Fruit fly (Drosophila melanogaster) whole organism, embryonic: ENCODE data around the gene ana1.

ENCODE experiments used
- BEAF-32 ChIP-seq: fragments of 200-800 bp; sonication (Bioruptor generic); optimal IDR thresholded peaks from 3 replicates; lab custom pipeline; 2017; ENCODE audit warnings: missing biosample characterization, missing genetic modification characterization, mild to moderate bottlenecking, moderate library complexity, missing genetic modification reagents
- Bgb ChIP-seq: fragments of 200-800 bp; sonication (Bioruptor generic); IDR thresholded peaks from 2 replicates; pipeline ENCODE4 v1.3.6; 2022; ENCODE audit warnings: missing biosample characterization, missing genetic modification characterization; ENCODE audit not compliant: partially characterized antibody
- CG10462 ChIP-seq: fragments of 200-800 bp; sonication (Bioruptor generic); optimal IDR thresholded peaks from 2 replicates; lab custom pipeline; 2016; ENCODE audit warnings: missing biosample characterization, missing genetic modification characterization
- CG11504 ChIP-seq: fragments of 200-800 bp; sonication (Bioruptor generic); optimal IDR thresholded peaks from 3 replicates; lab custom pipeline; 2019; ENCODE audit warnings: missing biosample characterization, mild to moderate bottlenecking, missing genetic modification characterization, moderate library complexity
- CG11560 ChIP-seq: fragments of 200-800 bp; sonication (Bioruptor generic); IDR thresholded peaks from 3 replicates; pipeline ENCODE4 v1.3.6; 2022; ENCODE audit warnings: missing biosample characterization, missing genetic modification characterization
- CG11695 ChIP-seq: fragments of 200-800 bp; sonication (Bioruptor generic); IDR thresholded peaks from 3 replicates; pipeline ENCODE4 v1.3.6; 2022; ENCODE audit warnings: missing biosample characterization, missing genetic modification characterization
- CG12744 ChIP-seq: fragments of 200-800 bp; sonication (Bioruptor generic); optimal IDR thresholded peaks from 2 replicates; lab custom pipeline; 2016; ENCODE audit warnings: missing biosample characterization, missing genetic modification characterization
- CG13775 ChIP-seq: fragments of 200-800 bp; sonication (Bioruptor generic); optimal IDR thresholded peaks from 3 replicates; lab custom pipeline; 2017; ENCODE audit warnings: missing biosample characterization, mild to moderate bottlenecking, missing genetic modification characterization
- CG14667 ChIP-seq: fragments of 200-800 bp; sonication (Bioruptor generic); IDR thresholded peaks from 2 replicates; pipeline ENCODE4 v1.3.6; 2022; ENCODE audit warnings: missing biosample characterization, missing genetic modification characterization
- CG15479 ChIP-seq: fragments of 200-800 bp; sonication (Bioruptor generic); optimal IDR thresholded peaks from 3 replicates; lab custom pipeline; 2019; ENCODE audit warnings: missing biosample characterization, mild to moderate bottlenecking, missing genetic modification characterization, moderate library complexity
- CG16813 ChIP-seq: fragments of 200-800 bp; sonication (Bioruptor generic); IDR thresholded peaks from 3 replicates; pipeline ENCODE4 v1.3.6; 2022; ENCODE audit warnings: missing biosample characterization, missing genetic modification characterization; ENCODE audit not compliant: partially characterized antibody
- CG30431 ChIP-seq: fragments of 200-800 bp; sonication (Bioruptor generic); optimal IDR thresholded peaks from 2 replicates; lab custom pipeline; 2017; ENCODE audit warnings: missing biosample characterization, missing genetic modification characterization
- CG43689 ChIP-seq: fragments of 200-800 bp; sonication (Bioruptor generic); IDR thresholded peaks from 2 replicates; pipeline ENCODE4 v1.3.6; 2022; ENCODE audit warnings: missing biosample characterization, missing genetic modification characterization
- CG4404 ChIP-seq: fragments of 200-800 bp; sonication (Bioruptor generic); IDR thresholded peaks from 2 replicates; pipeline ENCODE4 v1.3.6; 2022; ENCODE audit warnings: missing biosample characterization, missing genetic modification characterization
- CG4820 ChIP-seq: fragments of 200-800 bp; sonication (Bioruptor generic); optimal IDR thresholded peaks from 3 replicates; lab custom pipeline; 2016; ENCODE audit warnings: missing biosample characterization, missing genetic modification characterization
- CG6854 ChIP-seq: fragments of 200-800 bp; sonication (Bioruptor generic); optimal IDR thresholded peaks from 3 replicates; lab custom pipeline; 2017; ENCODE audit warnings: missing biosample characterization, mild to moderate bottlenecking, missing genetic modification characterization
- CG9609 ChIP-seq: fragments of 200-800 bp; sonication (Bioruptor generic); optimal IDR thresholded peaks from 3 replicates; lab custom pipeline; 2016; ENCODE audit warnings: missing biosample characterization, missing genetic modification characterization
- CoRest ChIP-seq: fragments of 200-800 bp; sonication (Bioruptor generic); optimal IDR thresholded peaks from 3 replicates; lab custom pipeline; 2018; ENCODE audit warnings: missing biosample characterization, mild to moderate bottlenecking, missing genetic modification characterization, moderate library complexity
- Dek ChIP-seq: fragments of 200-800 bp; sonication (Bioruptor generic); optimal IDR thresholded peaks from 3 replicates; lab custom pipeline; 2019; ENCODE audit warnings: missing biosample characterization, mild to moderate bottlenecking, missing genetic modification characterization, moderate library complexity
- Ets97D ChIP-seq: fragments of 200-800 bp; sonication (Bioruptor generic); optimal IDR thresholded peaks from 3 replicates; lab custom pipeline; 2016; ENCODE audit warnings: missing biosample characterization, missing genetic modification characterization
- Gug ChIP-seq: fragments of 200-800 bp; sonication (Bioruptor generic); IDR thresholded peaks from 4 replicates; pipeline ENCODE4 v1.3.6; 2022; ENCODE audit warnings: missing biosample characterization, missing genetic modification characterization
- Hmr ChIP-seq: fragments of 200-800 bp; sonication (Bioruptor generic); optimal IDR thresholded peaks from 3 replicates; lab custom pipeline; 2017; ENCODE audit warnings: mild to moderate bottlenecking, missing biosample characterization, missing genetic modification reagents, missing genetic modification characterization
- Hr3 ChIP-seq: fragments of 200-800 bp; sonication (Bioruptor generic); optimal IDR thresholded peaks from 3 replicates; lab custom pipeline; 2016; ENCODE audit warnings: missing biosample characterization, missing genetic modification characterization
- MTF-1 ChIP-seq: fragments of 200-800 bp; sonication (Bioruptor generic); optimal IDR thresholded peaks from 2 replicates; lab custom pipeline; 2018; ENCODE audit warnings: missing biosample characterization, mild to moderate bottlenecking, missing genetic modification characterization, borderline replicate concordance
- Max ChIP-seq: fragments of 200-800 bp; sonication (Bioruptor generic); optimal IDR thresholded peaks from 2 replicates; lab custom pipeline; 2016; ENCODE audit warnings: missing biosample characterization, mild to moderate bottlenecking, missing genetic modification characterization
- NK7.1 ChIP-seq: fragments of 200-800 bp; sonication (Bioruptor generic); optimal IDR thresholded peaks from 3 replicates; lab custom pipeline; 2016; ENCODE audit warnings: missing biosample characterization, missing genetic modification characterization
- Nf-YC ChIP-seq: fragments of 200-800 bp; optimal IDR thresholded peaks from 3 replicates; lab custom pipeline; 2019; ENCODE audit warnings: missing biosample characterization, mild to moderate bottlenecking, missing genetic modification characterization, moderate library complexity
- PHDP ChIP-seq: fragments of 200-800 bp; sonication (Bioruptor generic); optimal IDR thresholded peaks from 3 replicates; lab custom pipeline; 2018; ENCODE audit warnings: missing biosample characterization, mild to moderate bottlenecking, missing genetic modification characterization, moderate library complexity
- Rfx ChIP-seq: fragments of 200-800 bp; sonication (Bioruptor generic); IDR thresholded peaks from 2 replicates; pipeline ENCODE4 v1.3.6; 2022; ENCODE audit warnings: missing biosample characterization, missing genetic modification characterization
- Spps ChIP-seq: fragments of 200-800 bp; sonication (Bioruptor generic); optimal IDR thresholded peaks from 2 replicates; lab custom pipeline; 2018; ENCODE audit warnings: missing biosample characterization, mild to moderate bottlenecking, missing genetic modification characterization
- Stat92E ChIP-seq, 3 experiments: fragments of >200 bp in 2 of 3; fragments of 200-800 bp in 1 of 3; sonication (Bioruptor generic) in 1 of 3; optimal IDR thresholded peaks; 2 replicates each; lab custom pipeline; 2017 to 2019; ENCODE audit warnings: missing biosample characterization in 3 of 3, missing genetic modification characterization in 3 of 3, mild to moderate bottlenecking in 1 of 3, moderate library complexity in 1 of 3
- Trl ChIP-seq, 3 experiments: fragments of >200 bp in 2 of 3; fragments of 200-800 bp in 1 of 3; sonication (Bioruptor generic) in 1 of 3; optimal IDR thresholded peaks; 2 replicates in 1 of 3; 3 replicates in 2 of 3; lab custom pipeline; 2016 to 2017; ENCODE audit warnings: missing biosample characterization in 1 of 3, missing genetic modification characterization in 1 of 3
- Xbp1 ChIP-seq: fragments of 200-800 bp; sonication (Bioruptor generic); optimal IDR thresholded peaks from 3 replicates; lab custom pipeline; 2016; ENCODE audit warnings: missing biosample characterization, mild to moderate bottlenecking, missing genetic modification characterization
- ara ChIP-seq: fragments of 200-800 bp; sonication (Bioruptor generic); IDR thresholded peaks from 2 replicates; pipeline ENCODE4 v1.3.6; 2022; ENCODE audit warnings: missing biosample characterization, missing genetic modification characterization
- chif ChIP-seq, 2 experiments: fragments of 200-800 bp; sonication (Bioruptor generic); optimal IDR thresholded peaks; 3 replicates each; lab custom pipeline; 2016; ENCODE audit warnings: missing biosample characterization in 2 of 2, missing genetic modification characterization in 2 of 2
- exex ChIP-seq: fragments of 200-800 bp; sonication (Bioruptor generic); optimal IDR thresholded peaks from 4 replicates; lab custom pipeline; 2018; ENCODE audit warnings: missing biosample characterization, mild to moderate bottlenecking, missing genetic modification characterization, moderate library complexity
- eyg ChIP-seq: fragments of 200-800 bp; sonication (Bioruptor generic); optimal IDR thresholded peaks from 3 replicates; lab custom pipeline; 2016; ENCODE audit warnings: missing biosample characterization, missing genetic modification characterization
- fd64A ChIP-seq: fragments of 200-800 bp; sonication (Bioruptor generic); optimal IDR thresholded peaks from 3 replicates; lab custom pipeline; 2018; ENCODE audit warnings: missing biosample characterization, mild to moderate bottlenecking, missing genetic modification characterization
- ind ChIP-seq: fragments of 200-800 bp; sonication (Bioruptor generic); optimal IDR thresholded peaks from 3 replicates; lab custom pipeline; 2016; ENCODE audit warnings: missing biosample characterization, missing genetic modification characterization
- kay ChIP-seq: fragments of 200-800 bp; sonication (Bioruptor generic); optimal IDR thresholded peaks from 2 replicates; lab custom pipeline; 2016; ENCODE audit warnings: missing biosample characterization, missing genetic modification characterization
- kni ChIP-seq: fragments of 200-800 bp; sonication (Bioruptor generic); optimal IDR thresholded peaks from 3 replicates; lab custom pipeline; 2017; ENCODE audit warnings: mild to moderate bottlenecking, missing biosample characterization, missing genetic modification reagents, missing genetic modification characterization
- lbe ChIP-seq: fragments of 200-800 bp; sonication (Bioruptor generic); optimal IDR thresholded peaks from 2 replicates; lab custom pipeline; 2016; ENCODE audit warnings: missing biosample characterization, mild to moderate bottlenecking, missing genetic modification characterization
- luna ChIP-seq: fragments of 200-800 bp; sonication (Bioruptor generic); optimal IDR thresholded peaks from 2 replicates; lab custom pipeline; 2016; ENCODE audit warnings: missing biosample characterization, missing genetic modification characterization
- mld ChIP-seq: fragments of 200-800 bp; sonication (Bioruptor generic); IDR thresholded peaks from 3 replicates; pipeline ENCODE4 v1.3.6; 2022; ENCODE audit warnings: missing biosample characterization, missing genetic modification characterization; ENCODE audit not compliant: partially characterized antibody
- peb ChIP-seq: fragments of 200-800 bp; sonication (Bioruptor generic); IDR thresholded peaks from 2 replicates; pipeline ENCODE4 v1.3.6; 2022; ENCODE audit warnings: missing biosample characterization, missing genetic modification characterization
- sr ChIP-seq: fragments of 200-800 bp; sonication (Bioruptor generic); IDR thresholded peaks from 3 replicates; pipeline ENCODE4 v1.3.6; 2022; ENCODE audit warnings: missing biosample characterization, missing genetic modification characterization
- tup ChIP-seq: fragments of 200-800 bp; sonication (Bioruptor generic); optimal IDR thresholded peaks from 2 replicates; lab custom pipeline; 2016; ENCODE audit warnings: missing biosample characterization, mild to moderate bottlenecking, missing genetic modification characterization, moderate library complexity
- twi ChIP-seq: fragments of 200-800 bp; optimal IDR thresholded peaks from 2 replicates; lab custom pipeline; 2019; ENCODE audit warnings: missing biosample characterization, mild to moderate bottlenecking, missing genetic modification characterization, moderate library complexity
- vfl ChIP-seq: fragments of 200-800 bp; sonication (Bioruptor generic); optimal IDR thresholded peaks from 2 replicates; lab custom pipeline; 2016; ENCODE audit warnings: missing biosample characterization, missing genetic modification characterization
- wek ChIP-seq: fragments of 200-800 bp; sonication (Bioruptor generic); optimal IDR thresholded peaks from 3 replicates; lab custom pipeline; 2018; ENCODE audit warnings: missing biosample characterization, mild to moderate bottlenecking, missing genetic modification characterization, moderate library complexity

Gene ana1

DNA sequence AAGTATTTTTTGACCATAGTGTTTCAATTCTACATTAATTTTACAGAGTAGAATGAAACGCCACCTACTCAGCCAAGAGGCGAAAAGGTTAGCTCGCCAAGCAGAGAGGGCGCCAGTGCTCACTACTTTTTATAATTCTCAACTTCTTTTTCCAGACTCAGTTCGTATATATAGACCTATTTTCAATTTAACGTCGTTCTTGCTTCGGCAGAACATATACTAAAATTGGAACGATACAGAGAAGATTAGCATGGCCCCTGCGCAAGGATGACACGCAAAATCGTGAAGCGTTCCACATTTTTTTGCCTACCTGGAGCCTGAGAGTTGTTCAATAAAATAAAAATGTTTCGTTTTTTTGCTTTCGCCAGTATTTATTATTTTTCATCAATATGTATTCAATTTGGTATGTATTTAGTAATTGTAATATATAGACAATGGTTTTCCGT is 26.7 kb downstream of the ana1 start (continued):
- TF ChIP-seq CG43689 (GFP tag; lab: Robert Waterston, UW) = no peak
- TF ChIP-seq Rfx (GFP tag; lab: Robert Waterston, UW) = peak; percentile 90; the same call in 1 of the 2 replicates
- TF ChIP-seq CG15479 = no peak
- no peak for TF ChIP-seq fd64A (GFP tag; lab: Kevin White, UChicago)
- TF ChIP-seq tup (GFP tag; lab: Kevin White, UChicago) = no peak
- TF ChIP-seq Hr3 (GFP tag; lab: Kevin White, UChicago) = peak; percentile 64
- peak; percentile 83 for TF ChIP-seq CG16813 (GFP tag; lab: Robert Waterston, UW)
- peak; percentile 93 for TF ChIP-seq Bgb
- TF ChIP-seq Spps (tag; lab: Kevin White, UChicago) = no peak
- no peak for TF ChIP-seq lbe (GFP tag; lab: Kevin White, UChicago)
- TF ChIP-seq CG14667 (GFP tag; lab: Robert Waterston, UW) = no peak
- TF ChIP-seq CG12744 (GFP tag; lab: Kevin White, UChicago) = peak; percentile 68
- peak; percentile 49 for TF ChIP-seq Nf-YC (tag; lab: Kevin White, UChicago)
- peak; percentile 46 for TF ChIP-seq ind (GFP tag; lab: Kevin White, UChicago)
- TF ChIP-seq CG10462 (GFP tag; lab: Kevin White, UChicago) = no peak
- no peak for TF ChIP-seq Max (GFP tag; lab: Kevin White, UChicago)
- peak; percentile 48 for TF ChIP-seq eyg
- no peak for TF ChIP-seq CG6854
- no peak; the same call in 1 of the 2 replicates for TF ChIP-seq ara
- TF ChIP-seq kay = peak; percentile 18
- TF ChIP-seq exex (tag; lab: Kevin White, UChicago) = peak; percentile 21
- TF ChIP-seq BEAF-32 (GFP tag; lab: Kevin White, UChicago) = no peak
- TF ChIP-seq twi = peak; percentile 32
- TF ChIP-seq Hmr = no peak
- peak; percentile 61 for TF ChIP-seq CG9609 (GFP tag; lab: Kevin White, UChicago)
- peak; percentile 43 for TF ChIP-seq PHDP (tag; lab: Kevin White, UChicago)
- peak; percentile 17 for TF ChIP-seq CG13775
- TF ChIP-seq CG30431 (GFP tag; lab: Kevin White, UChicago) = no peak
- no peak; the same call in 2 of the 3 replicates for TF ChIP-seq sr (GFP tag; lab: Robert Waterston, UW)
- peak; percentile 53 for TF ChIP-seq Dek
- no peak for TF ChIP-seq peb
- peak; percentile 99 for TF ChIP-seq mld
- TF ChIP-seq Ets97D (GFP tag; lab: Kevin White, UChicago) = peak; percentile 18
- TF ChIP-seq CG11504 = peak; percentile 64
- TF ChIP-seq chif (GFP tag; optimal IDR thresholded peaks at IDR 0.05; lab: Kevin White, UChicago) = peak; percentile 46 to 84
- peak; percentile 6 for TF ChIP-seq kni (GFP tag; lab: Kevin White, UChicago)
- no peak for TF ChIP-seq CG11695 (GFP tag; lab: Robert Waterston, UW)
- TF ChIP-seq MTF-1 = peak; percentile 50
- TF ChIP-seq CoRest (tag; lab: Kevin White, UChicago) = no peak
- peak; percentile 21 for TF ChIP-seq vfl
- no peak for TF ChIP-seq Trl (optimal IDR thresholded peaks at IDR 0.05; lab: Kevin White, UChicago)
- TF ChIP-seq Trl (GFP tag; optimal IDR thresholded peaks at IDR 0.05; lab: Kevin White, UChicago) = peak; percentile 41
- TF ChIP-seq Stat92E (GFP tag; optimal IDR thresholded peaks at IDR 0.05; lab: Kevin White, UChicago) = peak in 1 of 3 experiments; percentile 78
- peak; percentile 35 for TF ChIP-seq NK7.1 (GFP tag; lab: Kevin White, UChicago)
- TF ChIP-seq Gug = peak; percentile 73; the same call in 3 of the 4 replicates
- TF ChIP-seq Xbp1 (GFP tag; lab: Kevin White, UChicago) = peak; percentile 86
- TF ChIP-seq wek (GFP tag; lab: Kevin White, UChicago) = no peak
- TF ChIP-seq luna (GFP tag; lab: Kevin White, UChicago) = peak; percentile 13
- peak; percentile 38 for TF ChIP-seq CG4820 (GFP tag; lab: Kevin White, UChicago)
- no peak for TF ChIP-seq CG11560
- TF ChIP-seq CG4404 (GFP tag; lab: Robert Waterston, UW) = no peak
